Fruit fly (Drosophila melanogaster): ENCODE data around the gene CG9399.

The CG9399 gene

DNA sequence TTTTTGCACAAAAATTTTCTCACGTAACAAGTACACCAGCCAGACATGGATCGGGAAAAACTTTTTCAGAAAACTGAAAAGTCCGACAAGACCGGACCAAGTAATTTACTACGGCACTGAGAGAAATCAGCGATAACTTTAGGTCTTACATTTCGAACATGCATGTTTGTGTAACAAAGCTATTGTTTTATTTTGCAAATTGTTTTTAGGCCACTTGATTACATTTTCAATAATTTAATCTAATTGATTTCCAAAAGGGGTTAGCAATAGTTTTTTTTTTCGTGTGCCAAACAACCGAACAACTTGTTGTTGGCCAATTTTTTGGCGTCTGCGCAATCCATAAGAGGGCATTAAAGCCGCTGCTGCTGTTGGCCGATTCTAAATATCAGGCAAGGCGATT, 39.1 kb upstream of the CG9399 start (continued):
- TF ChIP-seq CG13894 (tag; optimal IDR thresholded peaks at IDR 0.05), result peak; percentile 37
- TF ChIP-seq tin (GFP tag; optimal IDR thresholded peaks at IDR 0.05), result peak; percentile 44
- peak; percentile 62 for TF ChIP-seq CG13624 (GFP tag; optimal IDR thresholded peaks at IDR 0.05)
- no peak for TF ChIP-seq CG11560 (tag; IDR thresholded peaks at IDR 0.05)
- peak; percentile 43 for TF ChIP-seq Side (GFP tag; optimal IDR thresholded peaks at IDR 0.05)
- TF ChIP-seq Ravus (GFP tag; IDR thresholded peaks at IDR 0.05), result peak; percentile 37; the same call in 1 of the 2 replicates
- TF ChIP-seq nau (GFP tag; optimal IDR thresholded peaks at IDR 0.05), result peak; percentile 18
- TF ChIP-seq eve (GFP tag; optimal IDR thresholded peaks at IDR 0.05), result peak in 1 of 2 experiments; percentile 56
- TF ChIP-seq CG10366 (GFP tag; IDR thresholded peaks at IDR 0.05), result peak; percentile 59; the same call in 1 of the 2 replicates
- TF ChIP-seq CG13287 (GFP tag; IDR thresholded peaks at IDR 0.05; ENCODE audit: partially characterized antibody), result no peak
- TF ChIP-seq D (optimal IDR thresholded peaks at IDR 0.05), result no peak
- peak; percentile 22 for TF ChIP-seq D (GFP tag; optimal IDR thresholded peaks at IDR 0.05)
- TF ChIP-seq Hmx (GFP tag; optimal IDR thresholded peaks at IDR 0.05), result no peak
- peak; percentile 31 for TF ChIP-seq Dip3 (GFP tag; optimal IDR thresholded peaks at IDR 0.05)
- TF ChIP-seq CG12391 (tag; optimal IDR thresholded peaks at IDR 0.05), result peak; percentile 64
- no peak for TF ChIP-seq da (GFP tag; optimal IDR thresholded peaks at IDR 0.05)
- no peak for TF ChIP-seq hth (optimal IDR thresholded peaks at IDR 0.05)
- TF ChIP-seq sd (tag; optimal IDR thresholded peaks at IDR 0.05), result no peak
- peak; percentile 45 for TF ChIP-seq pum (GFP tag; optimal IDR thresholded peaks at IDR 0.05)
- TF ChIP-seq CG8290 (GFP tag; optimal IDR thresholded peaks at IDR 0.05), result no peak
- peak in 1 of 2 experiments; percentile 41 for TF ChIP-seq CG8290 (tag; optimal IDR thresholded peaks at IDR 0.05)
- TF ChIP-seq kay (GFP tag; optimal IDR thresholded peaks at IDR 0.05), result peak; percentile 36
- no peak for TF ChIP-seq CG14965 (GFP tag; optimal IDR thresholded peaks at IDR 0.05; ENCODE audit: borderline replicate concordance)
- peak; percentile 52 for TF ChIP-seq CG3847 (GFP tag; IDR thresholded peaks at IDR 0.05)
- TF ChIP-seq jumu (GFP tag; optimal IDR thresholded peaks at IDR 0.05), result peak; percentile 37
- TF ChIP-seq CG17612 (GFP tag; IDR thresholded peaks at IDR 0.05), result 0 out of 2 replicates have a peak, but pooled peaks have one; percentile 8
- no peak for TF ChIP-seq hkb (optimal IDR thresholded peaks at IDR 0.05)
- TF ChIP-seq hkb (GFP tag; IDR thresholded peaks at IDR 0.05), result peak; percentile 86
- TF ChIP-seq CG5245 (GFP tag; optimal IDR thresholded peaks at IDR 0.05), result peak; percentile 63
- TF ChIP-seq sim (GFP tag; IDR thresholded peaks at IDR 0.05), result no peak
- no peak for TF ChIP-seq usp (GFP tag; optimal IDR thresholded peaks at IDR 0.05)
- no peak for TF ChIP-seq chn (GFP tag; optimal IDR thresholded peaks at IDR 0.05)
- no peak for TF ChIP-seq kni (GFP tag; optimal IDR thresholded peaks at IDR 0.05)
- no peak for TF ChIP-seq Bgb (GFP tag; IDR thresholded peaks at IDR 0.05; ENCODE audit: partially characterized antibody)
- TF ChIP-seq CG4424 (GFP tag; optimal IDR thresholded peaks at IDR 0.05), result peak; percentile 62
- peak; percentile 28 for TF ChIP-seq CoRest (tag; optimal IDR thresholded peaks at IDR 0.05)
- TF ChIP-seq CG1024 (GFP tag; IDR thresholded peaks at IDR 0.05), result peak; percentile 65
- TF ChIP-seq Sry-β (GFP tag; optimal IDR thresholded peaks at IDR 0.05), result no peak
- TF ChIP-seq CG11723 (GFP tag; optimal IDR thresholded peaks at IDR 0.05), result peak; percentile 13
- peak; percentile 9 for TF ChIP-seq Nf-YB (GFP tag; optimal IDR thresholded peaks at IDR 0.05)
- peak; percentile 14 for TF ChIP-seq Atf-2 (GFP tag; optimal IDR thresholded peaks at IDR 0.05)
- no peak for TF ChIP-seq Tbp (GFP tag; optimal IDR thresholded peaks at IDR 0.05)
- no peak for TF ChIP-seq hb (GFP tag; IDR thresholded peaks at IDR 0.05; ENCODE audit: partially characterized antibody)
- peak; percentile 65 for TF ChIP-seq bab2 (GFP tag; optimal IDR thresholded peaks at IDR 0.05)
- peak; percentile 17 for TF ChIP-seq CG9609 (GFP tag; optimal IDR thresholded peaks at IDR 0.05)
- no peak for TF ChIP-seq peb (GFP tag; IDR thresholded peaks at IDR 0.05)
- peak; percentile 52 for TF ChIP-seq Asciz (GFP tag; optimal IDR thresholded peaks at IDR 0.05)
- peak; percentile 14 for TF ChIP-seq NC2β (GFP tag; optimal IDR thresholded peaks at IDR 0.05)
- TF ChIP-seq Fer3 (tag; optimal IDR thresholded peaks at IDR 0.05), result peak; percentile 62
- TF ChIP-seq seq (GFP tag; IDR thresholded peaks at IDR 0.05), result peak; percentile 69
- TF ChIP-seq ftz-f1 (GFP tag; optimal IDR thresholded peaks at IDR 0.05), result no peak
- no peak for TF ChIP-seq repo (GFP tag; optimal IDR thresholded peaks at IDR 0.05)
- TF ChIP-seq Gug (GFP tag; IDR thresholded peaks at IDR 0.05), result peak; percentile 48; the same call in 3 of the 4 replicates

All from whole organism, embryonic.